Worm (Caenorhabditis elegans) whole organism, young adult: ENCODE results near the gene iffb-1.
A peak's percentile ranks its signal among the peaks of the same experiment; 100 is the strongest.

Experiments
- B0019.2 ChIP-seq: fragments of 200-800 bp; sonication (Bioruptor generic); conservative IDR thresholded peaks from 2 replicates; pipeline ENCODE4 v1.3.6; 2022; ENCODE audit warnings: missing genetic modification reagents, missing genetic modification characterization, missing compliant biosample characterization
- F49E8.2 ChIP-seq: sonication (generic microtip); optimal IDR thresholded peaks from 3 replicates; lab custom pipeline; 2017; ENCODE audit warnings: missing genetic modification characterization, mild to moderate bottlenecking, missing compliant biosample characterization, antibody characterized with exemption, moderate library complexity; ENCODE audit not compliant: insufficient read depth
- F57C9.4 ChIP-seq: sonication (generic microtip); optimal IDR thresholded peaks from 2 replicates; lab custom pipeline; 2017; ENCODE audit warnings: mild to moderate bottlenecking, missing genetic modification characterization, missing compliant biosample characterization
- K11D2.4 ChIP-seq: fragments of 200-800 bp; sonication (Bioruptor generic); IDR thresholded peaks from 2 replicates; pipeline ENCODE4 v1.3.6; 2022; ENCODE audit warnings: missing genetic modification reagents, missing genetic modification characterization, missing compliant biosample characterization
- Y67H2A.10 ChIP-seq: fragments of 200-800 bp; sonication (Bioruptor generic); conservative IDR thresholded peaks from 2 replicates; pipeline ENCODE4 v1.3.6; 2022; ENCODE audit warnings: missing genetic modification reagents, missing genetic modification characterization, missing compliant biosample characterization
- aptf-2 ChIP-seq: fragments of 200-800 bp; sonication (Bioruptor generic); conservative IDR thresholded peaks from 2 replicates; pipeline ENCODE4 v1.3.6; 2022; ENCODE audit warnings: missing genetic modification reagents, missing genetic modification characterization, missing compliant biosample characterization
- cebp-1 ChIP-seq, 2 experiments: fragments of 200-800 bp in 1 of 2; sonication (Bioruptor generic) in 1 of 2; sonication (generic microtip) in 1 of 2; IDR thresholded peaks in 1 of 2; optimal IDR thresholded peaks in 1 of 2; 2 replicates each; pipeline versions ENCODE4 v1.3.6 to Lab custom; 2017 to 2022; ENCODE audit warnings: missing compliant biosample characterization in 2 of 2, missing genetic modification characterization in 2 of 2, mild to moderate bottlenecking in 1 of 2, missing genetic modification reagents in 1 of 2, moderate library complexity in 1 of 2
- cebp-2 ChIP-seq: fragments of 200-800 bp; sonication (Bioruptor generic); IDR thresholded peaks from 2 replicates; pipeline ENCODE4 v1.3.6; 2022; ENCODE audit warnings: missing genetic modification characterization, missing compliant biosample characterization
- ceh-27 ChIP-seq: fragments of 200-800 bp; sonication (Bioruptor generic); optimal IDR thresholded peaks from 2 replicates; lab custom pipeline; 2018; ENCODE audit warnings: mild to moderate bottlenecking, missing genetic modification characterization, moderate library complexity, missing compliant biosample characterization
- ceh-79 ChIP-seq: sonication (generic microtip); optimal IDR thresholded peaks from 2 replicates; lab custom pipeline; 2017; ENCODE audit warnings: mild to moderate bottlenecking, missing genetic modification characterization, missing compliant biosample characterization
- chd-7 ChIP-seq: sonication (generic microtip); optimal IDR thresholded peaks from 2 replicates; lab custom pipeline; 2016; ENCODE audit warnings: mild to moderate bottlenecking, missing genetic modification characterization, moderate library complexity, missing compliant biosample characterization
- die-1 ChIP-seq: sonication (generic microtip); optimal IDR thresholded peaks from 2 replicates; lab custom pipeline; 2016; ENCODE audit warnings: missing genotype, mild to moderate bottlenecking, missing genetic modification characterization, missing compliant biosample characterization
- dpff-1 ChIP-seq: sonication (generic microtip); optimal IDR thresholded peaks from 2 replicates; lab custom pipeline; 2017; ENCODE audit warnings: mild to moderate bottlenecking, missing genetic modification characterization, missing compliant biosample characterization
- efl-1 ChIP-seq: fragments of 150-350 bp; optimal IDR thresholded peaks from 2 replicates; lab custom pipeline; 2014; ENCODE audit warnings: missing biosample characterization, missing genetic modification reagents, missing genetic modification characterization
- egrh-3 ChIP-seq: fragments of 200-800 bp; sonication (Bioruptor generic); IDR thresholded peaks from 2 replicates; pipeline ENCODE4 v1.3.6; 2022; ENCODE audit warnings: missing genetic modification reagents, missing genetic modification characterization, missing compliant biosample characterization
- hmg-1.2 ChIP-seq: fragments of 200-800 bp; sonication (Bioruptor generic); IDR thresholded peaks from 2 replicates; pipeline ENCODE4 v1.3.6; 2022; ENCODE audit warnings: missing genetic modification reagents, missing genetic modification characterization, missing compliant biosample characterization
- lin-26 ChIP-seq: fragments of 200-800 bp; sonication (Bioruptor generic); IDR thresholded peaks from 2 replicates; pipeline ENCODE4 v1.3.6; 2022; ENCODE audit warnings: missing genetic modification reagents, missing genetic modification characterization, missing compliant biosample characterization
- madf-6 ChIP-seq: fragments of 200-800 bp; sonication (Bioruptor generic); IDR thresholded peaks from 2 replicates; pipeline ENCODE4 v1.3.6; 2022; ENCODE audit warnings: missing genetic modification reagents, missing genetic modification characterization, missing compliant biosample characterization
- mcd-1 ChIP-seq: fragments of 200-800 bp; sonication (Bioruptor generic); IDR thresholded peaks from 2 replicates; pipeline ENCODE4 v1.3.6; 2022; ENCODE audit warnings: missing genetic modification reagents, missing genetic modification characterization, missing compliant biosample characterization
- nfya-1 ChIP-seq: sonication (generic microtip); optimal IDR thresholded peaks from 2 replicates; lab custom pipeline; 2017; ENCODE audit warnings: antibody characterized with exemption, missing compliant biosample characterization, missing genetic modification characterization, borderline replicate concordance; ENCODE audit not compliant: insufficient read depth
- nfyb-1 ChIP-seq: fragments of 200-800 bp; sonication (Bioruptor generic); IDR thresholded peaks from 2 replicates; pipeline ENCODE4 v1.3.6; 2022; ENCODE audit warnings: missing genetic modification reagents, missing genetic modification characterization, missing compliant biosample characterization
- pbrm-1 ChIP-seq: fragments of 200-800 bp; sonication (Bioruptor generic); IDR thresholded peaks from 2 replicates; pipeline ENCODE4 v1.3.6; 2022; ENCODE audit warnings: missing genetic modification reagents, missing genetic modification characterization, missing compliant biosample characterization
- pha-4 ChIP-seq: fragments of 150-350 bp; sonication (generic microtip); optimal IDR thresholded peaks from 2 replicates; lab custom pipeline; 2014; ENCODE audit warnings: missing biosample characterization, missing genetic modification reagents, missing genetic modification characterization
- rcor-1 ChIP-seq: fragments of 200-800 bp; sonication (Bioruptor generic); IDR thresholded peaks from 2 replicates; pipeline ENCODE4 v1.3.6; 2022; ENCODE audit warnings: missing genetic modification reagents, missing genetic modification characterization, missing compliant biosample characterization
- rec-8 ChIP-seq, 2 experiments: sonication (generic microtip); optimal IDR thresholded peaks; 2 replicates each; lab custom pipeline; 2016; ENCODE audit warnings: mild to moderate bottlenecking in 2 of 2, missing genetic modification characterization in 2 of 2, missing genetic modification reagents in 2 of 2, missing genotype in 2 of 2, missing biosample characterization in 1 of 2, missing compliant biosample characterization in 1 of 2, moderate library complexity in 1 of 2
- sea-2 ChIP-seq: fragments of 200-800 bp; sonication (Bioruptor generic); IDR thresholded peaks from 2 replicates; pipeline ENCODE4 v1.3.6; 2022; ENCODE audit warnings: missing genetic modification characterization, missing compliant biosample characterization
- sptf-2 ChIP-seq: fragments of 200-800 bp; sonication (Bioruptor generic); optimal IDR thresholded peaks from 2 replicates; lab custom pipeline; 2018; ENCODE audit warnings: mild to moderate bottlenecking, missing genetic modification characterization, missing compliant biosample characterization
- tbp1 ChIP-seq: fragments of 200-800 bp; sonication (Bioruptor generic); optimal IDR thresholded peaks from 2 replicates; lab custom pipeline; 2018; ENCODE audit warnings: mild to moderate bottlenecking, missing genetic modification characterization, missing compliant biosample characterization
- tbx-9 ChIP-seq: sonication (generic microtip); optimal IDR thresholded peaks from 2 replicates; lab custom pipeline; 2016; ENCODE audit warnings: borderline replicate concordance, missing genetic modification characterization, inconsistent platforms, missing compliant biosample characterization
- zfh-2 ChIP-seq: fragments of 200-800 bp; sonication (Bioruptor generic); conservative IDR thresholded peaks from 2 replicates; pipeline ENCODE4 v1.3.6; 2022; ENCODE audit warnings: missing genetic modification reagents, missing genetic modification characterization, missing compliant biosample characterization
- ztf-18 ChIP-seq: sonication (generic microtip); optimal IDR thresholded peaks from 2 replicates; lab custom pipeline; 2016; ENCODE audit warnings: missing genotype, mild to moderate bottlenecking, missing genetic modification characterization, missing compliant biosample characterization
- ztf-26 ChIP-seq: sonication (generic microtip); optimal IDR thresholded peaks from 2 replicates; lab custom pipeline; 2017; ENCODE audit warnings: missing genetic modification characterization, missing compliant biosample characterization

Gene iffb-1

DNA sequence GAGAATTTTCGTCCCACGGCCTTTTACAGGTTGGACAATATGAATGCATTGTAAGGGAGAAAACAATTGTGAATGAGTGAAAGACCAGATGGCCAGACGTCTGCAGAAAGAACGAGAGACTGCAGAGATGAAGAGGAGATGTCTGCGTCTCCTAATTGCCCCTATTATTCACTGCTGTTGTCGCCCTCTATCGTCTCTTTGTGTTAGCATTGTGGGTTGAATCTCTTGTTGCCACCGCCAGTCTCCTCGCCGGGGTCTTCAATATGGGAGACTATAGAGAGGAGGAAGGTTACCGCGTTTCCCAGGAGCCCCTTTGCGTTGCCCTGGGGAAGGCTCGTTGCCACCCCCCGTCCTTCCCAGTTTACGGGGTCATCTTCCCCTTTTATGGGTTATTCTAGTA, 9.4 kb upstream of the iffb-1 start, which contains the start of gene Y54F10BM.9:
Gene Y54F10BM.9 (minus strand): TSS at position 61 of the 400 bp plus-strand sequence.
- TF ChIP-seq F57C9.4 (tag; lab: Kevin White, UChicago) (no peak), tbp1 (GFP tag; lab: Kevin White, UChicago) (no peak), Y67H2A.10 (no peak), tbx-9 (tag; lab: Kevin White, UChicago) (no peak), mcd-1 (GFP tag; lab: Robert Waterston, UW) (peak; percentile 18; the same call in 1 of the 2 replicates), chd-7 (no peak), ceh-27 (GFP tag; lab: Kevin White, UChicago) (peak; percentile 8), lin-26 (GFP tag; lab: Robert Waterston, UW) (peak; percentile 58; the same call in 1 of the 2 replicates), ceh-79 (tag; lab: Kevin White, UChicago) (no peak), hmg-1.2 (GFP tag; lab: Robert Waterston, UW) (peak; percentile 74; the same call in 1 of the 2 replicates), ztf-18 (tag; lab: Kevin White, UChicago) (no peak), B0019.2 (no peak), efl-1 (no peak), aptf-2 (GFP tag; lab: Robert Waterston, UW) (peak; percentile 89), rcor-1 (GFP tag; lab: Robert Waterston, UW) (no peak), madf-6 (GFP tag; lab: Robert Waterston, UW) (peak; percentile 10; the same call in 1 of the 2 replicates)

DNA sequence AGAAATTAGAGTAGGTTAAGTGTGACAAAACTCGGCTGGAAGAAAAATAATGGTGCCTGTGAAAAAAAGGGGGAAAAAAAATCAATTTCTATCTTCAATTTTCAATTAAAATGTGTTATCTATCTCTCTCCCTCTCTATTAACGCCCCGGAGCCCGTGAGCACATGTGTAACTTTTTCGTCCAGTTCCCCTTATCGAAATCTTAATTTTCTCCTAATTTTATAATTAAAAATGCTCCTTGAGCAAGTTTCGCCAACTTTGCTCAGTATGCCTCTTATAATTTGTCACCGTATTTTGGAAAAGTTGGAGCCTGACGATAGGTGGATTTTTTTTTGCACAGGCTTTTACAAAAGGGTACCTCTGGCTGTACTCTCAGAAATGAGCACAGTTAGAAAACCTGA, 6.2 kb upstream of the iffb-1 start, which contains the start of the genes fbxa-1 and Y54F10BM.20:
Gene fbxa-1 (minus strand): TSS at position 101 of the 400 bp plus-strand sequence.
Gene Y54F10BM.20 (plus strand): TSS at position 231 of the 400 bp plus-strand sequence.
- no peak for TF ChIP-seq F49E8.2 (tag; lab: Kevin White, UChicago)
- TF ChIP-seq cebp-2 (GFP tag; lab: Robert Waterston, UW): no peak
- TF ChIP-seq sptf-2 (GFP tag; lab: Kevin White, UChicago): no peak
- TF ChIP-seq sea-2 (GFP tag; lab: Robert Waterston, UW): no peak
- TF ChIP-seq ztf-26: no peak
- TF ChIP-seq nfyb-1 (GFP tag; lab: Robert Waterston, UW): no peak
- TF ChIP-seq dpff-1 (tag; lab: Kevin White, UChicago): no peak
- no peak for TF ChIP-seq pha-4 (tag; lab: Kevin White, UChicago)
- no peak for TF ChIP-seq K11D2.4 (GFP tag; lab: Robert Waterston, UW)
- TF ChIP-seq die-1 (tag; lab: Kevin White, UChicago): no peak

- TF ChIP-seq cebp-1 (GFP tag; IDR thresholded peaks at IDR 0.05; lab: Robert Waterston, UW): peak; percentile 52; the same call in 1 of the 2 replicates
- TF ChIP-seq cebp-1 (tag; optimal IDR thresholded peaks at IDR 0.05; lab: Kevin White, UChicago): peak; percentile 60
- TF ChIP-seq rcor-1 (GFP tag; lab: Robert Waterston, UW): no peak
Measured at ce11 chrIII:2310996-2311395, 3.2 kb upstream of the iffb-1 start.

DNA sequence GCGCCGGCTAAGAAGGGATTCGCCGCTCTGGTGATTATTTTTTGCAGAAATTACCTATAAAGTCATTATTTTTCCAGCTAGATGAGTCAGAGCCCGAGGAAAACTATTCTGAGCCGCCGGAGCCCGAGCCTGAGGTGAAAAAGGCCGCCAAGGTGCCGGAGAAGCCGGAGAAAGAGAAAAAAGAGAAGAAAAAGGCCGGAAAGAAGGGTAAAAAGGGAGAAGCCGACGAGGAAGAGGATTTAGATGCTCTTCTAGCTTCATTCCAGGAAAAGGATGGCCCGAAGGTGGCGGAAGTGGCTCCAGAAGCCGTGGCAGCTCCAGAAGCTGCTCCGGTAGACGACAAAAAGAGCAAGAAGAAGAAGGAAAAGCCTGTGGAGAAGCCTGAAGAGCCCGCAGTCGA, 442 bp downstream of the iffb-1 start:
- no peak for TF ChIP-seq pbrm-1 (GFP tag; lab: Robert Waterston, UW)
- peak; percentile 63 for TF ChIP-seq egrh-3 (GFP tag; lab: Robert Waterston, UW)
- TF ChIP-seq zfh-2: peak; percentile 78

DNA sequence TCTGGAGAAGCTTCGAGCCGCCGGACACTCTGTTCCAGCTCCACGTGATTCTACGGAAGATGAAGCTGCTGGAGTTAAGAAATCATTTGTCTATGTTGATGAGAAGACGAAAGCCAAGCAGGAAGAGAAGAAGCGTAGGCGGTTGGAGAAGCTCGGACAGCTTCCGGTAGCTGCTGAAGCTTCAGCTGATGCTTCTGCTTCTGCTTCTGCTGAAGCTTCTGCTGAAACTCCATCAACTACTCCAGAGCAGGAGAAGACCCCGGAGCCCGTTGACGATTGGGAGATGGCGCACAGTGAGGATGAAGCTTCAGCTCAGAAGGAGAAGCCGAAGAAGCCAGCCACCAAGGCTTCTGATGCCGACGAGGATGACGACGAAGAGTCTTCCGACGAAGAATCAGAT, 2.2 kb downstream of the iffb-1 start:
- no peak for TF ChIP-seq rec-8 (tag; optimal IDR thresholded peaks at IDR 0.05; lab: Kevin White, UChicago)
- no peak for TF ChIP-seq nfya-1 (tag; lab: Kevin White, UChicago)
- peak; percentile 68; the same call in 1 of the 2 replicates for TF ChIP-seq egrh-3 (GFP tag; lab: Robert Waterston, UW)
